Fruit fly (Drosophila melanogaster): Measurements from ENCODE around the gene CG32971.

- no peak for TF ChIP-seq CG14655 (GFP tag; optimal IDR thresholded peaks at IDR 0.05)
- no peak for TF ChIP-seq EcR (GFP tag; optimal IDR thresholded peaks at IDR 0.05)
- TF ChIP-seq Pif1A (GFP tag; optimal IDR thresholded peaks at IDR 0.05), result no peak
Measured at dm6 chr2L:14261719-14262487, 12.7 kb upstream of the CG32971 start.

Data from whole organism, pupa.